Worm (Caenorhabditis elegans) whole organism, mixed stage, embryonic: ENCODE measurements around the gene fbxa-77.

Source experiments
- M03D4.4 ChIP-seq: sonication (generic microtip); optimal IDR thresholded peaks from 2 replicates; lab custom pipeline; 2017; ENCODE audit warnings: mild to moderate bottlenecking, missing genetic modification characterization, missing compliant biosample characterization
- bed-3 ChIP-seq: fragments of 200-800 bp; sonication (Bioruptor generic); optimal IDR thresholded peaks from 3 replicates; lab custom pipeline; 2018; ENCODE audit warnings: mild to moderate bottlenecking, missing genetic modification characterization, moderate library complexity, missing compliant biosample characterization
- blmp-1 ChIP-seq: fragments of 150-350 bp; optimal IDR thresholded peaks from 2 replicates; lab custom pipeline; 2014; ENCODE audit warnings: missing biosample characterization, missing genetic modification characterization
- ceh-39 ChIP-seq: fragments of 150-350 bp; optimal IDR thresholded peaks from 2 replicates; lab custom pipeline; 2014; ENCODE audit warnings: missing biosample characterization, missing genetic modification characterization
- ceh-83 ChIP-seq: fragments of 200-800 bp; sonication (Bioruptor generic); optimal IDR thresholded peaks from 2 replicates; lab custom pipeline; 2018; ENCODE audit warnings: mild to moderate bottlenecking, missing genetic modification characterization, missing compliant biosample characterization
- ces-1 ChIP-seq: fragments of 150-350 bp; optimal IDR thresholded peaks from 2 replicates; lab custom pipeline; 2014; ENCODE audit warnings: missing biosample characterization, missing genetic modification reagents, missing genetic modification characterization
- cnd-1 ChIP-seq: fragments of 200-800 bp; sonication (Bioruptor generic); optimal IDR thresholded peaks from 2 replicates; lab custom pipeline; 2018; ENCODE audit warnings: mild to moderate bottlenecking, missing genetic modification characterization, missing compliant biosample characterization
- drap-1 ChIP-seq: fragments of 200-800 bp; sonication (Bioruptor generic); optimal IDR thresholded peaks from 3 replicates; lab custom pipeline; 2018; ENCODE audit warnings: mild to moderate bottlenecking, missing genetic modification characterization, missing compliant biosample characterization
- elt-1 ChIP-seq: sonication (generic microtip); optimal IDR thresholded peaks from 2 replicates; lab custom pipeline; 2017; ENCODE audit warnings: missing genetic modification characterization, mild to moderate bottlenecking, missing compliant biosample characterization, antibody characterized with exemption, moderate library complexity, borderline replicate concordance; ENCODE audit not compliant: insufficient read depth
- elt-3 ChIP-seq: fragments of 150-350 bp; optimal IDR thresholded peaks from 2 replicates; lab custom pipeline; 2014; ENCODE audit warnings: missing biosample characterization, missing genetic modification characterization
- flh-1 ChIP-seq: fragments of 200-800 bp; sonication (Bioruptor generic); optimal IDR thresholded peaks from 2 replicates; lab custom pipeline; 2018; ENCODE audit warnings: mild to moderate bottlenecking, missing genetic modification characterization, moderate library complexity, missing compliant biosample characterization
- hlh-1 ChIP-seq: fragments of 150-350 bp; optimal IDR thresholded peaks from 2 replicates; lab custom pipeline; 2014; ENCODE audit warnings: missing biosample characterization, missing genetic modification reagents, missing genetic modification characterization
- lin-13 ChIP-seq: fragments of 150-350 bp; optimal IDR thresholded peaks from 2 replicates; lab custom pipeline; 2014; ENCODE audit warnings: missing biosample characterization, missing genetic modification characterization
- lin-32 ChIP-seq: fragments of 200-800 bp; sonication (Bioruptor generic); optimal IDR thresholded peaks from 2 replicates; lab custom pipeline; 2018; ENCODE audit warnings: mild to moderate bottlenecking, missing genetic modification characterization, missing compliant biosample characterization
- lsy-2 ChIP-seq: fragments of 150-350 bp; optimal IDR thresholded peaks from 2 replicates; lab custom pipeline; 2014; ENCODE audit warnings: missing biosample characterization, missing genetic modification characterization
- mab-5 ChIP-seq: fragments of 150-350 bp; optimal IDR thresholded peaks from 2 replicates; lab custom pipeline; 2014; ENCODE audit warnings: missing biosample characterization, missing genetic modification characterization
- mep-1 ChIP-seq: fragments of 150-350 bp; optimal IDR thresholded peaks from 2 replicates; lab custom pipeline; 2017; ENCODE audit warnings: missing biosample characterization, missing genetic modification reagents, missing genetic modification characterization, inconsistent platforms
- mls-2 ChIP-seq: sonication (generic microtip); optimal IDR thresholded peaks from 2 replicates; lab custom pipeline; 2016; ENCODE audit warnings: mild to moderate bottlenecking, missing genetic modification characterization, moderate library complexity, missing compliant biosample characterization
- nhr-12 ChIP-seq: fragments of 150-350 bp; optimal IDR thresholded peaks from 2 replicates; lab custom pipeline; 2014; ENCODE audit warnings: missing biosample characterization, missing genetic modification characterization
- nhr-2 ChIP-seq: fragments of 150-350 bp; optimal IDR thresholded peaks from 2 replicates; lab custom pipeline; 2014; ENCODE audit warnings: missing biosample characterization, missing genetic modification characterization
- nhr-76 ChIP-seq: sonication (generic microtip); optimal IDR thresholded peaks from 2 replicates; lab custom pipeline; 2017; ENCODE audit warnings: missing biosample characterization, missing genetic modification characterization
- pha-4 ChIP-seq: fragments of 150-350 bp; optimal IDR thresholded peaks from 2 replicates; lab custom pipeline; 2018; ENCODE audit warnings: missing biosample characterization, missing genetic modification reagents, missing genetic modification characterization
- snpc-4 ChIP-seq: fragments of 150-350 bp; optimal IDR thresholded peaks from 2 replicates; lab custom pipeline; 2014; ENCODE audit warnings: missing biosample characterization, missing genetic modification characterization
- sptf-1 ChIP-seq: sonication (generic microtip); optimal IDR thresholded peaks from 2 replicates; lab custom pipeline; 2017; ENCODE audit warnings: mild to moderate bottlenecking, missing genetic modification characterization, moderate library complexity, missing compliant biosample characterization
- tbx-8 ChIP-seq: fragments of 200-800 bp; sonication (Bioruptor generic); optimal IDR thresholded peaks from 2 replicates; lab custom pipeline; 2018; ENCODE audit warnings: mild to moderate bottlenecking, missing genetic modification characterization, moderate library complexity, missing compliant biosample characterization
- unc-120 ChIP-seq: sonication (generic microtip); optimal IDR thresholded peaks from 2 replicates; lab custom pipeline; 2017; ENCODE audit warnings: missing genetic modification characterization, missing compliant biosample characterization; ENCODE audit not compliant: poor library complexity, severe bottlenecking
- unc-39 ChIP-seq: fragments of 150-350 bp; optimal IDR thresholded peaks from 2 replicates; lab custom pipeline; 2014; ENCODE audit warnings: missing biosample characterization, missing genetic modification characterization
- zip-8 ChIP-seq: fragments of 150-350 bp; optimal IDR thresholded peaks from 2 replicates; lab custom pipeline; 2014; ENCODE audit warnings: missing biosample characterization, missing genetic modification characterization
- ztf-11 ChIP-seq: fragments of 150-350 bp; optimal IDR thresholded peaks from 2 replicates; lab custom pipeline; 2014; ENCODE audit warnings: missing biosample characterization, missing genetic modification characterization

Gene fbxa-77

DNA sequence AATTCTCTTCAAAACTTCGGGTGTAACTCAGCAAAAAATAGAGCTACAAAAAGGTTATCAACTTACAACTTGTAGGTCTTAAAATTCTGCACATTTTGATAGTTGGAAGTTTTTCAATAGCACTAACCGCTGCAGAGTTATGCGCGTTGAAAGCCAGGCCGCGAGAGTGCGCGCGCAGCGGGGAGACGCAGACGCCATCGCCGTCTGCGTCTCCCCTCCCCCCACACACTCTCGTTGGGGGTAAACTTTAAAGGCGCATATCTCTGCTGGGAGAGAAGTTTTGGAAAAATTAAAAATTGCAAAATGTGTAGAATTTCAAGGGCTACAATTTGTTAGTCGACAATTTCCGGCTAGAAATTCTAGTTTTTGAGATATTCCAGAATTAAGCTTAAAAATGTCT, 19.8 kb upstream of the fbxa-77 start:
- TF ChIP-seq unc-39 (tag; lab: Kevin White, UChicago): no peak
- no peak for TF ChIP-seq ceh-39

DNA sequence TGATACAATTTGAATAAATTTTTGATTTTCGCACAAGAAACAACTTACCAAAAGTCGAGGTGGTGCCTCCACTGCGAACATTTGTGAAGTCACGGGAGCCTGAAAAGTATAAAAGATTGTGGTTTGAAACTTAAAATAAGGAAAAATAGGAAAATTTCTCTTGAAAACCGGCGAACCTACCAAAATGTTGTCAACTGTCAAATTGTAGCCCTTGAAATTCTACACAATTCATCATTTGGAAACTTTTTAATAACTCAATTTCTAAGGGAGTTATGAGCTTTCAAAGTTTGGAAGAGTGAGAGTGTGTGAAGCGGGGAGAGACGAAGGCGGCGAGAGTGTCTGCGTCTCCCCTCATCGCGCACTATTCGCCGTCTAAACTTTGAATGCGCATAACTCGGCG, 19.1 kb upstream of the fbxa-77 start, which contains the start of gene pes-4:
pes-4 (minus strand) TSS at position 101 of the 400 bp plus-strand sequence.
- TF ChIP-seq ces-1: peak; percentile 27
- no peak for TF ChIP-seq ceh-83

DNA sequence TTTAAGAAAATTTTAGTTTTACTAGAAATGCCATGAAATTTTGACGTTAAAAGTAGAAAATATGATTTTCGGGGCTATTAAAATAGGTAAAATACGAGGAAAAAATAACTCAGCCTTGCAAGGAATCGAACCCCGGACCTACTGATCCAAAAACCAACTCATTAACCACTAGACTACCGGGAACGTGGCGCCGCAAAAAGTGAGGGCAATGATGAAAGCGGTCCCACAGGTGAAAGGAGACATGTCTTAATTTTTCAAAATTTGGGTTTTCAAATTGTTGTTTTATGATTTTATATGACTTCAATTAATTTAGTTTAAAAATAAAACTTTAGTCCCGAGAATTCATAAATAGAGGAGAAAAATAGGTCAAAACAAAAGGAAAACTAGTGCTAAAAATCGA, 18.6 kb upstream of the fbxa-77 start:
- TF ChIP-seq pha-4 (tag; lab: Kevin White, UChicago) (no peak), lin-32 (GFP tag; lab: Kevin White, UChicago) (no peak), M03D4.4 (tag; lab: Kevin White, UChicago) (no peak), ceh-83 (no peak), mab-5 (no peak), snpc-4 (tag; lab: Kevin White, UChicago) (no peak), lsy-2 (tag; lab: Kevin White, UChicago) (no peak), mep-1 (tag; lab: Kevin White, UChicago) (no peak), tbx-8 (no peak), elt-3 (tag; lab: Kevin White, UChicago) (no peak)
- TF ChIP-seq, all 35 proteins: peak for 0

DNA sequence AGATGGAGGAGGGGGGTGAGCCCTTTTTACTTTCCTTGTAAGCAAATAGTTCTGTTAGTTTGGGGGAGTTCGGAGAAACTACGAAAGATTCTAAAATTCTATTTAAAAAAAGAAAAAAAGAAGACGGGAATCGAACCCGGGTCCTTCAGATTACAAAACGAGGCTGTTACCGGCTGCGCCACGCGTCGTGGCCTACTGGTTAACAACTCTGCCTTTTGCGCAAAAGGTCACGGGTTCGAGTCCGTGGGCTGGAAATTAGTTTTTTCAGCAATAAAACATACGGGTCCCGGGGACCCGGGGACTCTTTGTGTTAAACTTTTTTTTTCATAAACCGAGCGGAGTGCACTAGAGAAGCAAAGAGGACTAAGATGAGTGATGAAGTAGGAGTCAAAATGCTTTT, 18.1 kb upstream of the fbxa-77 start:
- TF ChIP-seq nhr-2 (no peak), hlh-1 (tag; lab: Kevin White, UChicago) (no peak), tbx-8 (no peak), snpc-4 (tag; lab: Kevin White, UChicago) (no peak), mls-2 (tag; lab: Kevin White, UChicago) (no peak), ceh-83 (no peak), elt-1 (tag; lab: Kevin White, UChicago) (no peak), lin-32 (GFP tag; lab: Kevin White, UChicago) (no peak), mep-1 (tag; lab: Kevin White, UChicago) (no peak), nhr-76 (no peak), pha-4 (tag; lab: Kevin White, UChicago) (no peak), sptf-1 (no peak)
- TF ChIP-seq, all 35 proteins: peak for 0

DNA sequence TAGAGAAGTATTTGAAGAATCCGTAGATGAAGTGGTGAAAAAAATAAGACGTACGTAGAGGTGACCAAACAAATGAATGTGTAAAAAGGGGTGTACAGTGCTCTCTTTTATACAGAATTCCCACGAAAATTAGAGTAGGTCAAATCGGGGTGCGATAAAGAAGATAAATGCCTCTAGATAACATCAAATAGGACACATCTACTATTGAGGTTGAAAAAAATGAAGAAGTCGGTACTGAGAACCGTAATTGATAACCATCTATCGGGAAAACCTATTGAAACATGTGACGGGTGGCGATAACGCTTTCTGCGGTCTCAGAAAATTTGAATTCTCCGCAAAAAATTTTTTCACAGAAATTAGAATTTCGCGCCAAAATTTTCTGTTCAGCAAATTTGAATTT, 10.6 kb upstream of the fbxa-77 start, which contains the start of gene fbxa-61:
fbxa-61 (plus strand) TSS at position 345 of the 400 bp plus-strand sequence.
- TF ChIP-seq blmp-1 (no peak), elt-1 (tag; lab: Kevin White, UChicago) (peak; percentile 55), lin-32 (GFP tag; lab: Kevin White, UChicago) (no peak)

DNA sequence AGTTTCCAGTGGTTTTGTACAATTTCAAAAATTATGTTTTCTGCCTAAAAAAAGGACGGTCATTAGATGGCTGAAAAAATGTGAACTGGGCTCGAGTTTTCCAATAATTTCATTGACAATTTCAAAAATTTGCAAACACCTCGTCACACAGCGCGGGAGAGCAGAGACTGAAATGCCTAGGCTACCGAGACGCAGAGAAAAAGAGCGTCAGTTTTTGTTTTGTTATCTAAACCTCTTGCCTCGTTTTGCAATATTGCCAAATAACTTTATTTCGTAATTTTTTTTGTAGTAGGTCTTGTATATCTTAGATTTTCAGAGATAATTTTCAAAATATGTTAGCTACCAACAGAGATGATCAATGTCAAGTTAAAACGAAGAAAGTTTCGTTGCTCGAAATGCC, 6.1 kb upstream of the fbxa-77 start, which contains the start of gene fbxa-63:
fbxa-63 (plus strand) TSS at position 310 of the 400 bp plus-strand sequence.
- TF ChIP-seq nhr-2: no peak
- TF ChIP-seq pha-4 (tag; lab: Kevin White, UChicago): no peak
- TF ChIP-seq zip-8: no peak
- peak; percentile 11 for TF ChIP-seq ces-1
- no peak for TF ChIP-seq sptf-1
- no peak for TF ChIP-seq elt-3 (tag; lab: Kevin White, UChicago)
- no peak for TF ChIP-seq nhr-76
- TF ChIP-seq mab-5: no peak
- TF ChIP-seq cnd-1 (tag; lab: Kevin White, UChicago): no peak

DNA sequence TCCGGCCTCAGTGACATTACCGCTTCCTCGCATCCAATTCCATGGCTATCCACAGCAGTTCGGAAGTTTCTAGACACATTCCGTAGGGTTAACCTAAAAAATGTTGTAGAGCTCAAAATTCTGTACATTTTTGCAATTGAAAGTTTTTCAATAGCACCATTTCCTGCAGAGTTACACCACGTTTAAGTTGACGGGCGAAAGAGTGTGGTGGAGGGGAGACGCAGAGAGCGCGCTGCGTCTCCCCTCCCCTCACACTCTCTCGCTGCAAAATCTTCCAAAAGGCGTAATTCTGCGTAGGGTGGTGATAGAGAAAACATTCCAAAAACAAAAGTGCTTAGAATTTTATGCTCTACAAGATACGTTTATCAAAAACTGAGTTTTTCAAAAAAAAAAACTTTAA, 940 bp upstream of the fbxa-77 start:
- TF ChIP-seq unc-120 (tag; lab: Kevin White, UChicago): no peak
- no peak for TF ChIP-seq ztf-11 (tag; lab: Kevin White, UChicago)
- TF ChIP-seq nhr-12 (tag; lab: Kevin White, UChicago): no peak
- no peak for TF ChIP-seq lin-13 (tag; lab: Kevin White, UChicago)
- TF ChIP-seq ces-1: no peak
- TF ChIP-seq unc-39 (tag; lab: Kevin White, UChicago): no peak
- TF ChIP-seq elt-3 (tag; lab: Kevin White, UChicago): no peak
- TF ChIP-seq flh-1: no peak
- no peak for TF ChIP-seq M03D4.4 (tag; lab: Kevin White, UChicago)
- TF ChIP-seq cnd-1 (tag; lab: Kevin White, UChicago): no peak
- TF ChIP-seq bed-3 (GFP tag; lab: Kevin White, UChicago): no peak
- no peak for TF ChIP-seq sptf-1
- no peak for TF ChIP-seq lin-32 (GFP tag; lab: Kevin White, UChicago)
- no peak for TF ChIP-seq snpc-4 (tag; lab: Kevin White, UChicago)
- TF ChIP-seq drap-1: no peak
- no peak for TF ChIP-seq elt-1 (tag; lab: Kevin White, UChicago)
